Worm (Caenorhabditis elegans): ENCODE data around the gene pot-2.

Gene pot-2

ce11 chrII:14501447-14501846 lies 22.5 kb upstream of the pot-2 start, which contains the start of gene K10H10.5:
Gene K10H10.5 (plus strand): TSS chrII:14501747.
- TF ChIP-seq mdl-1 (tag; optimal IDR thresholded peaks at IDR 0.05) (no peak), nhr-11 (tag; optimal IDR thresholded peaks at IDR 0.05) (no peak), ces-1 (GFP tag; optimal IDR thresholded peaks at IDR 0.05) (no peak), nhr-6 (tag; optimal IDR thresholded peaks at IDR 0.05) (no peak), ceh-82 (tag; optimal IDR thresholded peaks at IDR 0.05) (no peak), ceh-28 (tag; optimal IDR thresholded peaks at IDR 0.05) (no peak), spr-1 (tag; optimal IDR thresholded peaks at IDR 0.05) (no peak), ceh-20 (GFP tag; IDR thresholded peaks at IDR 0.05) (no peak), F49E8.2 (tag; optimal IDR thresholded peaks at IDR 0.05; ENCODE audit: borderline replicate concordance) (no peak), jun-1 (tag; optimal IDR thresholded peaks at IDR 0.05) (no peak), dmd-6 (GFP tag; IDR thresholded peaks at IDR 0.05) (no peak), duxl-1 (tag; optimal IDR thresholded peaks at IDR 0.05; ENCODE audit: poor library complexity) (no peak), mep-1 (tag; optimal IDR thresholded peaks at IDR 0.05) (no peak), set-16 (GFP tag; IDR thresholded peaks at IDR 0.05) (no peak), ZK546.5 (tag; optimal IDR thresholded peaks at IDR 0.05) (no peak), lin-39 (tag; optimal IDR thresholded peaks at IDR 0.05) (no peak), unc-39 (tag; optimal IDR thresholded peaks at IDR 0.05) (no peak), hlh-11 (tag; optimal IDR thresholded peaks at IDR 0.05) (no peak), egl-27 (tag; optimal IDR thresholded peaks at IDR 0.05) (no peak)

- TF ChIP-seq nhr-6 (tag; optimal IDR thresholded peaks at IDR 0.05) (no peak), nhr-237 (tag; optimal IDR thresholded peaks at IDR 0.05) (no peak), dve-1 (tag; optimal IDR thresholded peaks at IDR 0.05; ENCODE audit: insufficient read depth) (no peak), aha-1 (tag) (no peak), mdt-29 (GFP tag; IDR thresholded peaks at IDR 0.05) (no peak), pqm-1 (tag; optimal IDR thresholded peaks at IDR 0.05) (no peak), ztf-11 (tag; optimal IDR thresholded peaks at IDR 0.05) (no peak), nhr-111 (GFP tag; optimal IDR thresholded peaks at IDR 0.05) (no peak), mdl-1 (tag; optimal IDR thresholded peaks at IDR 0.05) (no peak)
These were observed 21.0 kb upstream of the pot-2 start, which contains the start of gene K10H10.6 for ce11 chrII:14502997-14503396. Gene K10H10.6 (plus strand): TSS chrII:14503297.

ce11 chrII:14506245-14506644 lies 17.7 kb upstream of the pot-2 start, which contains the start of gene K10H10.12:
Gene K10H10.12 (minus strand): TSS chrII:14506345.
- TF ChIP-seq F49E8.2 (tag; optimal IDR thresholded peaks at IDR 0.05; ENCODE audit: borderline replicate concordance) (no peak), daf-12 (tag; optimal IDR thresholded peaks at IDR 0.05) (no peak), dve-1 (tag; optimal IDR thresholded peaks at IDR 0.05; ENCODE audit: insufficient read depth) (no peak), ceh-28 (tag; optimal IDR thresholded peaks at IDR 0.05) (no peak), set-16 (GFP tag; IDR thresholded peaks at IDR 0.05) (no peak), hlh-30 (tag; optimal IDR thresholded peaks at IDR 0.05; ENCODE audit: insufficient read depth) (no peak), nhr-41 (GFP tag; IDR thresholded peaks at IDR 0.05) (no peak), gei-8 (GFP tag; optimal IDR thresholded peaks at IDR 0.05) (no peak), ztf-7 (tag; optimal IDR thresholded peaks at IDR 0.05) (no peak), nhr-111 (GFP tag; optimal IDR thresholded peaks at IDR 0.05) (no peak), T20F7.1 (GFP tag; optimal IDR thresholded peaks at IDR 0.05) (no peak), rbr-2 (tag; optimal IDR thresholded peaks at IDR 0.05) (no peak), daf-8 (GFP tag; IDR thresholded peaks at IDR 0.05) (no peak), nhr-76 (tag; optimal IDR thresholded peaks at IDR 0.05) (no peak), ama-1 (optimal IDR thresholded peaks at IDR 0.05) (no peak), zfp-2 (tag; optimal IDR thresholded peaks at IDR 0.05) (no peak)

- TF ChIP-seq mes-2 (tag; optimal IDR thresholded peaks at IDR 0.05; ENCODE audit: poor library complexity, severe bottlenecking), result no peak
- no peak for TF ChIP-seq ama-1 (optimal IDR thresholded peaks at IDR 0.05)
- TF ChIP-seq nhr-237 (tag; optimal IDR thresholded peaks at IDR 0.05), result no peak
- TF ChIP-seq ztf-7 (tag; optimal IDR thresholded peaks at IDR 0.05), result no peak
These were observed 16.4 kb upstream of the pot-2 start, which contains the start of the genes K10H10.7 and K10H10.10 for ce11 chrII:14507563-14507962. Gene K10H10.7 (minus strand): TSS chrII:14507663. Gene K10H10.10 (plus strand): TSS chrII:14507766.
